Worm (Caenorhabditis elegans) whole organism, early embryonic: ENCODE data around the gene sul-3.

Experiments
- F13C5.2 ChIP-seq: sonication (generic microtip); optimal IDR thresholded peaks from 2 replicates; lab custom pipeline; 2017; ENCODE audit warnings: mild to moderate bottlenecking, missing genetic modification characterization, inconsistent platforms, missing compliant biosample characterization
- ama-1 ChIP-seq: fragments of 150-350 bp; optimal IDR thresholded peaks from 2 replicates; lab custom pipeline; 2014
- ceh-13 ChIP-seq: fragments of 200-800 bp; sonication (Bioruptor generic); optimal IDR thresholded peaks from 2 replicates; lab custom pipeline; 2018; ENCODE audit warnings: mild to moderate bottlenecking, missing genetic modification characterization, missing compliant biosample characterization
- ceh-36 ChIP-seq: sonication (generic microtip); optimal IDR thresholded peaks from 2 replicates; lab custom pipeline; 2016; ENCODE audit warnings: missing genetic modification characterization, inconsistent platforms, missing compliant biosample characterization
- flt-1 ChIP-seq: fragments of 200-800 bp; sonication (Bioruptor generic); IDR thresholded peaks from 2 replicates; pipeline ENCODE4 v1.3.6; 2022; ENCODE audit warnings: missing genetic modification characterization, missing compliant biosample characterization
- hmbx-1 ChIP-seq: sonication (generic microtip); optimal IDR thresholded peaks from 2 replicates; lab custom pipeline; 2016; ENCODE audit warnings: mild to moderate bottlenecking, missing genetic modification characterization, missing compliant biosample characterization
- hmg-4 ChIP-seq: fragments of 200-800 bp; sonication (Bioruptor generic); optimal IDR thresholded peaks from 2 replicates; lab custom pipeline; 2018; ENCODE audit warnings: mild to moderate bottlenecking, missing genetic modification characterization, missing compliant biosample characterization
- hnd-1 ChIP-seq: sonication (generic microtip); optimal IDR thresholded peaks from 2 replicates; lab custom pipeline; 2016; ENCODE audit warnings: missing genetic modification characterization, missing compliant biosample characterization
- pes-1 ChIP-seq: fragments of 200-800 bp; sonication (Bioruptor generic); IDR thresholded peaks from 2 replicates; pipeline ENCODE4 v1.3.6; 2022; ENCODE audit warnings: missing genetic modification reagents, missing genetic modification characterization, missing compliant biosample characterization
- scrt-1 ChIP-seq: fragments of 200-800 bp; sonication (Bioruptor generic); IDR thresholded peaks from 2 replicates; pipeline ENCODE4 v1.3.6; 2022; ENCODE audit warnings: missing genetic modification characterization, missing compliant biosample characterization
- sea-1 ChIP-seq: fragments of 200-800 bp; sonication (Bioruptor generic); conservative IDR thresholded peaks from 2 replicates; pipeline ENCODE4 v1.3.6; 2022; ENCODE audit warnings: missing genetic modification characterization, missing compliant biosample characterization
- tra-4 ChIP-seq: sonication (generic microtip); optimal IDR thresholded peaks from 2 replicates; lab custom pipeline; 2017; ENCODE audit warnings: missing genetic modification characterization, missing compliant biosample characterization

- TF ChIP-seq hnd-1 (tag; lab: Kevin White, UChicago) (no peak), flt-1 (GFP tag; lab: Robert Waterston, UW) (no peak), ama-1 (lab: Kevin White, UChicago) (no peak), ceh-36 (tag; lab: Kevin White, UChicago) (no peak), F13C5.2 (tag; lab: Kevin White, UChicago) (no peak), pes-1 (GFP tag; lab: Robert Waterston, UW) (no peak), hmbx-1 (tag; lab: Kevin White, UChicago) (no peak), tra-4 (tag; lab: Kevin White, UChicago) (no peak), sea-1 (no peak), ceh-13 (GFP tag; lab: Kevin White, UChicago) (no peak), scrt-1 (GFP tag; lab: Robert Waterston, UW) (no peak), hmg-4 (GFP tag; lab: Kevin White, UChicago) (no peak)
Observed at ce11 chrX:7875854-7876253, 41.8 kb upstream of the sul-3 start, which contains the start of gene cca-1.
